Worm (Caenorhabditis elegans) whole organism, L3 larva: ENCODE data around the gene comt-3.

Experiments used
- R02D3.7 ChIP-seq: fragments of 150-350 bp; optimal IDR thresholded peaks from 2 replicates; lab custom pipeline; 2014; ENCODE audit warnings: missing biosample characterization, missing genetic modification characterization
- aly-2 ChIP-seq: fragments of 150-350 bp; optimal IDR thresholded peaks from 2 replicates; lab custom pipeline; 2014; ENCODE audit warnings: missing biosample characterization, missing genetic modification characterization
- ama-1 ChIP-seq: fragments of 150-350 bp; optimal IDR thresholded peaks from 2 replicates; lab custom pipeline; 2018
- ceh-16 ChIP-seq: sonication (generic microtip); optimal IDR thresholded peaks from 2 replicates; lab custom pipeline; 2017; ENCODE audit warnings: missing biosample characterization, missing genetic modification characterization
- ceh-82 ChIP-seq: fragments of 150-350 bp; optimal IDR thresholded peaks from 2 replicates; lab custom pipeline; 2014; ENCODE audit warnings: missing biosample characterization, missing genetic modification characterization
- ceh-9 ChIP-seq: sonication (generic microtip); optimal IDR thresholded peaks from 2 replicates; lab custom pipeline; 2018; ENCODE audit warnings: missing biosample characterization, missing genetic modification characterization
- daf-12 ChIP-seq: fragments of 150-350 bp; optimal IDR thresholded peaks from 2 replicates; lab custom pipeline; 2014; ENCODE audit warnings: missing biosample characterization, missing genetic modification reagents, missing genetic modification characterization
- egl-27 ChIP-seq: sonication (generic microtip); optimal IDR thresholded peaks from 4 replicates; lab custom pipeline; 2017; ENCODE audit warnings: missing biosample characterization, missing genetic modification reagents, missing genetic modification characterization
- egl-5 ChIP-seq: fragments of 150-350 bp; optimal IDR thresholded peaks from 2 replicates; lab custom pipeline; 2017; ENCODE audit warnings: missing biosample characterization, missing genetic modification reagents, missing genetic modification characterization, inconsistent platforms
- elt-1 ChIP-seq: fragments of 150-350 bp; optimal IDR thresholded peaks from 2 replicates; lab custom pipeline; 2014; ENCODE audit warnings: missing biosample characterization, missing genetic modification characterization
- elt-2 ChIP-seq: sonication (generic microtip); optimal IDR thresholded peaks from 2 replicates; lab custom pipeline; 2016; ENCODE audit warnings: missing genetic modification reagents, mild to moderate bottlenecking, missing genetic modification characterization, missing compliant biosample characterization
- fkh-2 ChIP-seq: fragments of 150-350 bp; optimal IDR thresholded peaks from 2 replicates; lab custom pipeline; 2014; ENCODE audit warnings: missing biosample characterization, missing genetic modification reagents, missing genetic modification characterization
- hmg-11 ChIP-seq: sonication (generic microtip); optimal IDR thresholded peaks from 2 replicates; lab custom pipeline; 2016; ENCODE audit warnings: missing genetic modification characterization, missing compliant biosample characterization
- lin-15B ChIP-seq: fragments of 150-350 bp; optimal IDR thresholded peaks from 2 replicates; lab custom pipeline; 2014; ENCODE audit warnings: missing biosample characterization, missing genetic modification characterization
- lin-39 ChIP-seq: fragments of 150-350 bp; optimal IDR thresholded peaks from 2 replicates; lab custom pipeline; 2018; ENCODE audit warnings: missing biosample characterization, missing genetic modification reagents, missing genetic modification characterization
- mml-1 ChIP-seq: fragments of 150-350 bp; sonication (generic microtip); optimal IDR thresholded peaks from 3 replicates; lab custom pipeline; 2014; ENCODE audit warnings: missing biosample characterization, missing genetic modification characterization
- nfya-1 ChIP-seq: sonication (generic microtip); optimal IDR thresholded peaks from 2 replicates; lab custom pipeline; 2017; ENCODE audit warnings: missing genetic modification characterization, mild to moderate bottlenecking, missing compliant biosample characterization, antibody characterized with exemption, moderate library complexity; ENCODE audit not compliant: insufficient read depth
- nhr-11 ChIP-seq: fragments of 150-350 bp; optimal IDR thresholded peaks from 2 replicates; lab custom pipeline; 2014; ENCODE audit warnings: missing biosample characterization, missing genetic modification characterization
- nhr-12 ChIP-seq: fragments of 150-350 bp; optimal IDR thresholded peaks from 2 replicates; lab custom pipeline; 2014; ENCODE audit warnings: missing biosample characterization, missing genetic modification characterization
- nhr-23 ChIP-seq: fragments of 150-350 bp; optimal IDR thresholded peaks from 2 replicates; lab custom pipeline; 2014; ENCODE audit warnings: missing biosample characterization, missing genetic modification reagents, missing genetic modification characterization
- nhr-237 ChIP-seq: fragments of 150-350 bp; optimal IDR thresholded peaks from 2 replicates; lab custom pipeline; 2014; ENCODE audit warnings: missing biosample characterization, missing genetic modification characterization
- nhr-25 ChIP-seq: sonication (generic microtip); optimal IDR thresholded peaks from 2 replicates; lab custom pipeline; 2017; ENCODE audit warnings: missing biosample characterization, missing genetic modification characterization
- nhr-28 ChIP-seq: fragments of 150-350 bp; optimal IDR thresholded peaks from 2 replicates; lab custom pipeline; 2014; ENCODE audit warnings: missing biosample characterization, missing genetic modification characterization
- nhr-43 ChIP-seq: sonication (generic microtip); optimal IDR thresholded peaks from 2 replicates; lab custom pipeline; 2016; ENCODE audit warnings: mild to moderate bottlenecking, missing genetic modification characterization, missing compliant biosample characterization; ENCODE audit not compliant: poor library complexity, severe bottlenecking
- nhr-67 ChIP-seq: fragments of 150-350 bp; optimal IDR thresholded peaks from 2 replicates; lab custom pipeline; 2014; ENCODE audit warnings: missing biosample characterization, missing genetic modification characterization
- nhr-77 ChIP-seq: fragments of 150-350 bp; optimal IDR thresholded peaks from 2 replicates; lab custom pipeline; 2014; ENCODE audit warnings: missing biosample characterization, missing genetic modification characterization
- pha-4 ChIP-seq: fragments of 150-350 bp; optimal IDR thresholded peaks from 2 replicates; lab custom pipeline; 2014; ENCODE audit warnings: missing biosample characterization, missing genetic modification reagents, missing genetic modification characterization
- sea-2 ChIP-seq: fragments of 150-350 bp; sonication (generic microtip); optimal IDR thresholded peaks from 4 replicates; lab custom pipeline; 2014; ENCODE audit warnings: missing biosample characterization, missing genetic modification reagents, missing genetic modification characterization
- snpc-4 ChIP-seq: fragments of 150-350 bp; optimal IDR thresholded peaks from 2 replicates; lab custom pipeline; 2014; ENCODE audit warnings: missing biosample characterization, missing genetic modification characterization
- zag-1 ChIP-seq: fragments of 150-350 bp; optimal IDR thresholded peaks from 2 replicates; lab custom pipeline; 2014; ENCODE audit warnings: missing biosample characterization, missing genetic modification characterization
- ztf-11 ChIP-seq: fragments of 150-350 bp; optimal IDR thresholded peaks from 2 replicates; lab custom pipeline; 2014; ENCODE audit warnings: missing biosample characterization, missing genetic modification characterization
- ztf-4 ChIP-seq: fragments of 150-350 bp; optimal IDR thresholded peaks from 2 replicates; lab custom pipeline; 2014; ENCODE audit warnings: missing biosample characterization, missing genetic modification characterization

The comt-3 gene

ce11 chrV:2099040-2099439 lies 41.7 kb downstream of the comt-3 start, which contains the start of gene F36F12.7:
Gene F36F12.7, plus strand, starts transcription at chrV:2099340.
- TF ChIP-seq nhr-28 (tag; lab: Kevin White, UChicago) (no peak), aly-2 (tag; lab: Kevin White, UChicago) (no peak), sea-2 (GFP tag; lab: Kevin White, UChicago) (no peak), egl-27 (no peak), daf-12 (tag; lab: Kevin White, UChicago) (no peak), R02D3.7 (tag; lab: Kevin White, UChicago) (no peak), ceh-9 (tag; lab: Kevin White, UChicago) (no peak), fkh-2 (tag; lab: Kevin White, UChicago) (no peak), lin-39 (no peak), ztf-11 (no peak), pha-4 (tag; lab: Kevin White, UChicago) (no peak)

ce11 chrV:2103118-2103517 lies 45.8 kb downstream of the comt-3 start, which contains the start of gene F36F12.1:
Gene F36F12.1, minus strand, starts transcription at chrV:2103218.
- TF ChIP-seq elt-2 (tag; lab: Kevin White, UChicago) (no peak), ztf-4 (tag; lab: Kevin White, UChicago) (no peak), ceh-16 (tag; lab: Kevin White, UChicago) (no peak), lin-15B (no peak), nhr-237 (no peak), ceh-82 (no peak), lin-39 (no peak), nhr-67 (tag; lab: Kevin White, UChicago) (no peak), nhr-28 (tag; lab: Kevin White, UChicago) (no peak), nfya-1 (no peak), nhr-77 (tag; lab: Kevin White, UChicago) (no peak), zag-1 (no peak), R02D3.7 (tag; lab: Kevin White, UChicago) (no peak), ceh-9 (tag; lab: Kevin White, UChicago) (no peak), nhr-23 (no peak)
- TF ChIP-seq, all 47 proteins: peak for 0

- TF ChIP-seq nhr-11 (tag; lab: Kevin White, UChicago): no peak
Observed at ce11 chrV:2105976-2106375, 48.6 kb downstream of the comt-3 start, which contains the start of gene F22F7.4. Gene F22F7.4, minus strand, starts transcription at chrV:2106076.

DNA sequence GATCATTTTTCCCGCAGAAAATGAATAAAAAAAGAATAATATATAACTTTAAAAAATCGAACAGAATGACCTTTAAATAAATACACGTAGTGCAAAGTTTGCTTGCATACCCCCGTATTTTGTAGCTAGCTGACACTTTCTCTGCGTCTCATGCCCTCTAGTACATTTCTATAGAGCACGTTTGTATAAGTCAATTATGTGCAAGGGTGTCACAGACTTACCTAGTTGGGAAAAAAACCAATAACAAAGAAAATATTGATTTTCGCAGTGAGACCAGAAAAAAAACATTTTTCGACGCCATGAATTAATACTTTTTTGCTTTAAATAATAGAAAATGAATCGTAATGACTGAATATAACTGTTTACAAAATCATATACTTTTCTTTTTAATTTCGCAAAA lies 52.0 kb downstream of the comt-3 start, which contains the start of gene ckb-4:
Gene ckb-4, minus strand, starts transcription at position 140 of the 400 bp plus-strand sequence.
- TF ChIP-seq hmg-11 (tag; lab: Kevin White, UChicago) (peak; percentile 58), elt-2 (tag; lab: Kevin White, UChicago) (peak; percentile 36), nhr-77 (tag; lab: Kevin White, UChicago) (no peak), nhr-43 (no peak), lin-39 (peak; percentile 15), nhr-25 (tag; lab: Kevin White, UChicago) (peak; percentile 11), elt-1 (tag; lab: Kevin White, UChicago) (no peak), pha-4 (tag; lab: Kevin White, UChicago) (peak; percentile 86), nhr-11 (tag; lab: Kevin White, UChicago) (no peak), nhr-12 (tag; lab: Kevin White, UChicago) (no peak), lin-15B (peak; percentile 60), mml-1 (tag; lab: Kevin White, UChicago) (no peak), egl-5 (tag; lab: Kevin White, UChicago) (no peak), nfya-1 (no peak), snpc-4 (tag; lab: Kevin White, UChicago) (peak; percentile 72), nhr-23 (peak; percentile 39)

ce11 chrV:2110368-2110767 lies 53.0 kb downstream of the comt-3 start, which contains the start of gene F22F7.3:
Gene F22F7.3, plus strand, starts transcription at chrV:2110668.
- TF ChIP-seq nhr-25 (tag; lab: Kevin White, UChicago) (no peak), nhr-77 (tag; lab: Kevin White, UChicago) (no peak), snpc-4 (tag; lab: Kevin White, UChicago) (no peak), ama-1 (lab: Kevin White, UChicago) (no peak)
- TF ChIP-seq, all 47 proteins: peak for 0
